Fruit fly (Drosophila melanogaster) whole organism, embryonic: Measurements from ENCODE around the gene SMC1.

Source experiments
- CG12236 ChIP-seq: fragments of 200-800 bp; sonication (Bioruptor generic); optimal IDR thresholded peaks from 2 replicates; lab custom pipeline; 2016; ENCODE audit warnings: missing biosample characterization, missing genetic modification characterization
- CG17612 ChIP-seq: fragments of 200-800 bp; sonication (Bioruptor generic); IDR thresholded peaks from 2 replicates; pipeline ENCODE4 v1.3.6; 2022; ENCODE audit warnings: missing biosample characterization, missing genetic modification characterization
- CG9797 ChIP-seq: fragments of 200-800 bp; sonication (Bioruptor generic); optimal IDR thresholded peaks from 3 replicates; lab custom pipeline; 2018; ENCODE audit warnings: missing biosample characterization, mild to moderate bottlenecking, missing genetic modification characterization
- CTCF ChIP-seq: fragments of 200-800 bp; sonication (Bioruptor generic); optimal IDR thresholded peaks from 2 replicates; lab custom pipeline; 2017; ENCODE audit warnings: missing biosample characterization, mild to moderate bottlenecking, missing genetic modification characterization, moderate library complexity
- cad ChIP-seq: fragments of >200 bp; optimal IDR thresholded peaks from 2 replicates; lab custom pipeline; 2017; ENCODE audit warnings: missing biosample characterization, missing genetic modification characterization
- grau ChIP-seq: fragments of 200-800 bp; optimal IDR thresholded peaks from 3 replicates; lab custom pipeline; 2019; ENCODE audit warnings: missing biosample characterization, mild to moderate bottlenecking, missing genetic modification characterization, moderate library complexity
- jing ChIP-seq: fragments of 200-800 bp; sonication (Bioruptor generic); optimal IDR thresholded peaks from 2 replicates; lab custom pipeline; 2018; ENCODE audit warnings: missing biosample characterization, mild to moderate bottlenecking, missing genetic modification characterization
- knrl ChIP-seq: fragments of 200-800 bp; sonication (Bioruptor generic); IDR thresholded peaks from 3 replicates; pipeline ENCODE4 v1.3.6; 2022; ENCODE audit warnings: missing biosample characterization, missing genetic modification characterization; ENCODE audit not compliant: partially characterized antibody
- pan ChIP-seq, 4 experiments: fragments of >200 bp in 3 of 4; fragments of 200-800 bp in 1 of 4; sonication (Bioruptor generic) in 1 of 4; optimal IDR thresholded peaks in 3 of 4; IDR thresholded peaks in 1 of 4; 2 replicates each; pipeline versions ENCODE4 v1.3.6 to Lab custom; 2017 to 2022; ENCODE audit warnings: missing biosample characterization in 2 of 4, missing genetic modification characterization in 2 of 4, mixed read lengths in 1 of 4
- vvl ChIP-seq: fragments of 200-800 bp; sonication (Bioruptor generic); IDR thresholded peaks from 2 replicates; pipeline ENCODE4 v1.3.6; 2022; ENCODE audit warnings: missing biosample characterization, missing genetic modification characterization

- TF ChIP-seq grau (tag; lab: Kevin White, UChicago): no peak
- TF ChIP-seq CG12236 (GFP tag; lab: Kevin White, UChicago): no peak
- TF ChIP-seq jing (GFP tag; lab: Kevin White, UChicago): no peak
- no peak for TF ChIP-seq CG9797
- no peak for TF ChIP-seq vvl
- TF ChIP-seq cad: no peak
- TF ChIP-seq CTCF (GFP tag; lab: Kevin White, UChicago): no peak
- TF ChIP-seq pan (optimal IDR thresholded peaks at IDR 0.05; lab: Kevin White, UChicago): no peak
- TF ChIP-seq pan (GFP tag; optimal IDR thresholded peaks at IDR 0.05 in 1 of 2, IDR thresholded peaks at IDR 0.05 in 1 of 2): no peak
- TF ChIP-seq knrl (GFP tag; lab: Robert Waterston, UW): no peak
- TF ChIP-seq CG17612 (GFP tag; lab: Robert Waterston, UW): no peak
These were observed 41.9 kb upstream of the SMC1 start for dm6 chr3R:24015939-24016913.
